Fruit fly (Drosophila melanogaster) whole organism, pupa: ENCODE results near the gene CG43292.

ENCODE experiments used
- CG10348 ChIP-seq: fragments of 200-800 bp; sonication (Bioruptor generic); IDR thresholded peaks from 2 replicates; pipeline ENCODE4 v1.3.6; 2022; ENCODE audit warnings: missing biosample characterization, missing genetic modification characterization
- CG17806 ChIP-seq: fragments of 200-800 bp; sonication (Bioruptor generic); optimal IDR thresholded peaks from 2 replicates; lab custom pipeline; 2018; ENCODE audit warnings: missing biosample characterization, mild to moderate bottlenecking, missing genetic modification characterization, moderate library complexity
- CG32121 ChIP-seq: fragments of 200-800 bp; sonication (Bioruptor generic); IDR thresholded peaks from 2 replicates; pipeline ENCODE4 v1.3.6; 2022; ENCODE audit warnings: missing biosample characterization, missing genetic modification characterization
- CG8159 ChIP-seq: fragments of 200-800 bp; sonication (Bioruptor generic); optimal IDR thresholded peaks from 3 replicates; lab custom pipeline; 2018; ENCODE audit warnings: missing biosample characterization, mild to moderate bottlenecking, missing genetic modification characterization, moderate library complexity
- CG8301 ChIP-seq: fragments of 200-800 bp; sonication (Bioruptor generic); optimal IDR thresholded peaks from 2 replicates; lab custom pipeline; 2018; ENCODE audit warnings: missing biosample characterization, mild to moderate bottlenecking, missing genetic modification characterization
- EcR ChIP-seq: fragments of 200-800 bp; sonication (Bioruptor generic); optimal IDR thresholded peaks from 3 replicates; lab custom pipeline; 2019; ENCODE audit warnings: missing biosample characterization, missing genetic modification characterization, mild to moderate bottlenecking, moderate library complexity, missing genetic modification reagents
- Ets98B ChIP-seq: fragments of 200-800 bp; sonication (Bioruptor generic); IDR thresholded peaks from 2 replicates; pipeline ENCODE4 v1.3.6; 2022; ENCODE audit warnings: missing biosample characterization, missing genetic modification characterization
- Pif1A ChIP-seq: fragments of 200-800 bp; sonication (Bioruptor generic); optimal IDR thresholded peaks from 3 replicates; lab custom pipeline; 2016; ENCODE audit warnings: missing biosample characterization, missing genetic modification characterization
- Pif1B ChIP-seq: fragments of 200-800 bp; sonication (Bioruptor generic); optimal IDR thresholded peaks from 3 replicates; lab custom pipeline; 2016; ENCODE audit warnings: missing biosample characterization, missing genetic modification characterization
- Snoo ChIP-seq: fragments of 200-800 bp; sonication (Bioruptor generic); optimal IDR thresholded peaks from 3 replicates; lab custom pipeline; 2017; ENCODE audit warnings: missing biosample characterization, mild to moderate bottlenecking, missing genetic modification characterization, inconsistent platforms
- gl ChIP-seq: fragments of 200-800 bp; sonication (Bioruptor generic); optimal IDR thresholded peaks from 2 replicates; lab custom pipeline; 2018; ENCODE audit warnings: missing biosample characterization, mild to moderate bottlenecking, missing genetic modification characterization

CG43292 gene

dm6 chr3L:7518351-7519102 lies 43.2 kb downstream of the CG43292 start, which contains the start of gene ltl:
TSS of gene ltl (plus strand) at chr3L:7518997.
- TF ChIP-seq CG32121, result no peak
- TF ChIP-seq Pif1B, result peak; percentile 1

dm6 chr3L:7519219-7519618 lies 43.8 kb downstream of the CG43292 start:
- TF ChIP-seq Ets98B (GFP tag; lab: Robert Waterston, UW), result no peak
- TF ChIP-seq Pif1B, result no peak
- no peak for TF ChIP-seq CG10348 (GFP tag; lab: Robert Waterston, UW)

dm6 chr3L:7520619-7521018 lies 45.2 kb downstream of the CG43292 start:
- no peak for TF ChIP-seq Pif1A (GFP tag; lab: Kevin White, UChicago)
- peak; percentile 13 for TF ChIP-seq EcR (GFP tag; lab: Kevin White, UChicago)
- no peak for TF ChIP-seq CG10348 (GFP tag; lab: Robert Waterston, UW)
- no peak for TF ChIP-seq CG8159 (tag; lab: Kevin White, UChicago)
- TF ChIP-seq gl (tag; lab: Kevin White, UChicago), result no peak

dm6 chr3L:7521847-7522246 lies 46.5 kb downstream of the CG43292 start:
- TF ChIP-seq Snoo (tag; lab: Kevin White, UChicago) (no peak), Ets98B (GFP tag; lab: Robert Waterston, UW) (no peak), CG17806 (tag; lab: Kevin White, UChicago) (peak; percentile 14), CG8301 (peak; percentile 1)
